Fruit fly (Drosophila melanogaster) whole organism, wandering third instar larva: Measurements from ENCODE around the gene CG15040.

ENCODE experiments used
- Abd-B ChIP-seq: fragments of >200 bp; optimal IDR thresholded peaks from 2 replicates; lab custom pipeline; 2017; ENCODE audit warnings: missing biosample characterization, missing genetic modification characterization
- Hr78 ChIP-seq: fragments of >200 bp; optimal IDR thresholded peaks from 2 replicates; lab custom pipeline; 2017; ENCODE audit warnings: missing biosample characterization, missing genetic modification characterization
- Hr83 ChIP-seq: fragments of 200-300 bp; sonication (Bioruptor generic); optimal IDR thresholded peaks from 2 replicates; lab custom pipeline; 2016; ENCODE audit warnings: missing biosample characterization, mild to moderate bottlenecking, missing genetic modification characterization, moderate library complexity; ENCODE audit not compliant: poor library complexity, severe bottlenecking
- Jra ChIP-seq: sonication (Bioruptor generic); optimal IDR thresholded peaks from 2 replicates; lab custom pipeline; 2016; ENCODE audit warnings: missing biosample characterization, missing genetic modification characterization
- Mio ChIP-seq: sonication (Bioruptor generic); optimal IDR thresholded peaks from 2 replicates; lab custom pipeline; 2016; ENCODE audit warnings: missing biosample characterization, missing genetic modification characterization
- OdsH ChIP-seq: fragments of 200-800 bp; sonication (Bioruptor generic); optimal IDR thresholded peaks from 2 replicates; lab custom pipeline; 2016; ENCODE audit warnings: missing biosample characterization, mild to moderate bottlenecking, missing genetic modification characterization
- Rel ChIP-seq, 2 experiments: fragments of 200-800 bp; sonication (Bioruptor generic) in 1 of 2; optimal IDR thresholded peaks; 2 replicates in 1 of 2; 3 replicates in 1 of 2; lab custom pipeline; 2016 to 2019; ENCODE audit warnings: mild to moderate bottlenecking in 2 of 2, missing biosample characterization in 2 of 2, missing genetic modification characterization in 2 of 2, moderate library complexity in 1 of 2
- Vsx2 ChIP-seq: fragments of 200-300, 225-300 bp; sonication (Bioruptor generic); optimal IDR thresholded peaks from 2 replicates; lab custom pipeline; 2018; ENCODE audit warnings: missing biosample characterization, missing genetic modification characterization; ENCODE audit not compliant: partially characterized antibody
- h ChIP-seq: fragments of 200-800 bp; sonication (Bioruptor generic); optimal IDR thresholded peaks from 3 replicates; lab custom pipeline; 2016; ENCODE audit warnings: missing biosample characterization, mild to moderate bottlenecking, missing genetic modification characterization
- rgr ChIP-seq: fragments of 200-800 bp; sonication (Bioruptor generic); optimal IDR thresholded peaks from 3 replicates; lab custom pipeline; 2016; ENCODE audit warnings: missing biosample characterization, mild to moderate bottlenecking, missing genetic modification characterization
- sage ChIP-seq: fragments of 200-800 bp; sonication (Bioruptor generic); optimal IDR thresholded peaks from 2 replicates; lab custom pipeline; 2016; ENCODE audit warnings: missing biosample characterization, mild to moderate bottlenecking, missing genetic modification characterization
- sv ChIP-seq: fragments of 200-800 bp; sonication (Bioruptor generic); optimal IDR thresholded peaks from 3 replicates; lab custom pipeline; 2016; ENCODE audit warnings: missing biosample characterization, missing genetic modification characterization
- usp ChIP-seq: fragments of >200 bp; optimal IDR thresholded peaks from 2 replicates; lab custom pipeline; 2017; ENCODE audit warnings: missing biosample characterization, missing genetic modification characterization

- TF ChIP-seq Jra (GFP tag; lab: Kevin White, UChicago) (no peak), Vsx2 (GFP tag; lab: Kevin White, UChicago) (no peak), sage (GFP tag; lab: Kevin White, UChicago) (no peak), Hr78 (no peak), usp (GFP tag; lab: Kevin White, UChicago) (no peak), h (no peak), Mio (no peak), sv (GFP tag; lab: Kevin White, UChicago) (no peak), Hr83 (GFP tag; lab: Kevin White, UChicago) (no peak), OdsH (no peak), rgr (no peak), Abd-B (no peak), Rel (GFP tag; optimal IDR thresholded peaks at IDR 0.05; lab: Kevin White, UChicago) (no peak), Rel (tag; optimal IDR thresholded peaks at IDR 0.05; lab: Kevin White, UChicago) (no peak)
Observed at dm6 chrX:18643057-18643656, 25.8 kb upstream of the CG15040 start.
